Worm (Caenorhabditis elegans) whole organism, L3 larva: ENCODE data around the gene fbxa-138.

Experiments used
- R02D3.7 ChIP-seq: fragments of 150-350 bp; optimal IDR thresholded peaks from 2 replicates; lab custom pipeline; 2014; ENCODE audit warnings: missing biosample characterization, missing genetic modification characterization
- ZK546.5 ChIP-seq: sonication (generic microtip); optimal IDR thresholded peaks from 2 replicates; lab custom pipeline; 2017; ENCODE audit warnings: missing biosample characterization, missing genetic modification characterization
- aly-2 ChIP-seq: fragments of 150-350 bp; optimal IDR thresholded peaks from 2 replicates; lab custom pipeline; 2014; ENCODE audit warnings: missing biosample characterization, missing genetic modification characterization
- ama-1 ChIP-seq: fragments of 150-350 bp; optimal IDR thresholded peaks from 2 replicates; lab custom pipeline; 2018
- ceh-16 ChIP-seq: sonication (generic microtip); optimal IDR thresholded peaks from 2 replicates; lab custom pipeline; 2017; ENCODE audit warnings: missing biosample characterization, missing genetic modification characterization
- ceh-28 ChIP-seq: fragments of 150-350 bp; optimal IDR thresholded peaks from 2 replicates; lab custom pipeline; 2014; ENCODE audit warnings: missing biosample characterization, missing genetic modification reagents, missing genetic modification characterization
- ceh-82 ChIP-seq: fragments of 150-350 bp; optimal IDR thresholded peaks from 2 replicates; lab custom pipeline; 2014; ENCODE audit warnings: missing biosample characterization, missing genetic modification characterization
- ceh-9 ChIP-seq: sonication (generic microtip); optimal IDR thresholded peaks from 2 replicates; lab custom pipeline; 2018; ENCODE audit warnings: missing biosample characterization, missing genetic modification characterization
- daf-12 ChIP-seq: fragments of 150-350 bp; optimal IDR thresholded peaks from 2 replicates; lab custom pipeline; 2014; ENCODE audit warnings: missing biosample characterization, missing genetic modification reagents, missing genetic modification characterization
- egl-27 ChIP-seq: sonication (generic microtip); optimal IDR thresholded peaks from 4 replicates; lab custom pipeline; 2017; ENCODE audit warnings: missing biosample characterization, missing genetic modification reagents, missing genetic modification characterization
- egl-5 ChIP-seq: fragments of 150-350 bp; optimal IDR thresholded peaks from 2 replicates; lab custom pipeline; 2017; ENCODE audit warnings: missing biosample characterization, missing genetic modification reagents, missing genetic modification characterization, inconsistent platforms
- elt-1 ChIP-seq: fragments of 150-350 bp; optimal IDR thresholded peaks from 2 replicates; lab custom pipeline; 2014; ENCODE audit warnings: missing biosample characterization, missing genetic modification characterization
- elt-2 ChIP-seq: sonication (generic microtip); optimal IDR thresholded peaks from 2 replicates; lab custom pipeline; 2016; ENCODE audit warnings: missing genetic modification reagents, mild to moderate bottlenecking, missing genetic modification characterization, missing compliant biosample characterization
- elt-3 ChIP-seq, 3 experiments: fragments of 150-350 bp in 1 of 3; sonication (generic microtip) in 2 of 3; optimal IDR thresholded peaks; 2 replicates in 2 of 3; 4 replicates in 1 of 3; lab custom pipeline; 2014 to 2017; ENCODE audit warnings: missing biosample characterization in 3 of 3, missing genetic modification characterization in 3 of 3
- eor-1 ChIP-seq, 2 experiments: fragments of 150-350 bp; optimal IDR thresholded peaks; 2 replicates each; lab custom pipeline; 2014 to 2018; ENCODE audit warnings: missing biosample characterization in 2 of 2, missing genetic modification characterization in 2 of 2
- fkh-10 ChIP-seq: sonication (generic microtip); optimal IDR thresholded peaks from 2 replicates; lab custom pipeline; 2017; ENCODE audit warnings: missing biosample characterization, missing genetic modification reagents, missing genetic modification characterization
- fkh-2 ChIP-seq: fragments of 150-350 bp; optimal IDR thresholded peaks from 2 replicates; lab custom pipeline; 2014; ENCODE audit warnings: missing biosample characterization, missing genetic modification reagents, missing genetic modification characterization
- fos-1 ChIP-seq: fragments of 150-350 bp; optimal IDR thresholded peaks from 2 replicates; lab custom pipeline; 2014; ENCODE audit warnings: missing biosample characterization, missing genetic modification characterization
- hmg-11 ChIP-seq: sonication (generic microtip); optimal IDR thresholded peaks from 2 replicates; lab custom pipeline; 2016; ENCODE audit warnings: missing genetic modification characterization, missing compliant biosample characterization
- jun-1 ChIP-seq: fragments of 150-350 bp; optimal IDR thresholded peaks from 2 replicates; lab custom pipeline; 2014; ENCODE audit warnings: missing biosample characterization, missing genetic modification reagents, missing genetic modification characterization
- lin-15B ChIP-seq: fragments of 150-350 bp; optimal IDR thresholded peaks from 2 replicates; lab custom pipeline; 2014; ENCODE audit warnings: missing biosample characterization, missing genetic modification characterization
- lin-39 ChIP-seq: fragments of 150-350 bp; optimal IDR thresholded peaks from 2 replicates; lab custom pipeline; 2018; ENCODE audit warnings: missing biosample characterization, missing genetic modification reagents, missing genetic modification characterization
- lsy-12 ChIP-seq: sonication (generic microtip); optimal IDR thresholded peaks from 2 replicates; lab custom pipeline; 2016; ENCODE audit warnings: mild to moderate bottlenecking, missing genetic modification characterization, missing compliant biosample characterization
- mdl-1 ChIP-seq: fragments of 150-350 bp; optimal IDR thresholded peaks from 2 replicates; lab custom pipeline; 2014; ENCODE audit warnings: missing biosample characterization, missing genetic modification characterization
- mml-1 ChIP-seq: fragments of 150-350 bp; sonication (generic microtip); optimal IDR thresholded peaks from 3 replicates; lab custom pipeline; 2014; ENCODE audit warnings: missing biosample characterization, missing genetic modification characterization
- nfya-1 ChIP-seq: sonication (generic microtip); optimal IDR thresholded peaks from 2 replicates; lab custom pipeline; 2017; ENCODE audit warnings: missing genetic modification characterization, mild to moderate bottlenecking, missing compliant biosample characterization, antibody characterized with exemption, moderate library complexity; ENCODE audit not compliant: insufficient read depth
- nhr-11 ChIP-seq: fragments of 150-350 bp; optimal IDR thresholded peaks from 2 replicates; lab custom pipeline; 2014; ENCODE audit warnings: missing biosample characterization, missing genetic modification characterization
- nhr-12 ChIP-seq: fragments of 150-350 bp; optimal IDR thresholded peaks from 2 replicates; lab custom pipeline; 2014; ENCODE audit warnings: missing biosample characterization, missing genetic modification characterization
- nhr-23 ChIP-seq: fragments of 150-350 bp; optimal IDR thresholded peaks from 2 replicates; lab custom pipeline; 2014; ENCODE audit warnings: missing biosample characterization, missing genetic modification reagents, missing genetic modification characterization
- nhr-237 ChIP-seq: fragments of 150-350 bp; optimal IDR thresholded peaks from 2 replicates; lab custom pipeline; 2014; ENCODE audit warnings: missing biosample characterization, missing genetic modification characterization
- nhr-25 ChIP-seq: sonication (generic microtip); optimal IDR thresholded peaks from 2 replicates; lab custom pipeline; 2017; ENCODE audit warnings: missing biosample characterization, missing genetic modification characterization
- nhr-28 ChIP-seq: fragments of 150-350 bp; optimal IDR thresholded peaks from 2 replicates; lab custom pipeline; 2014; ENCODE audit warnings: missing biosample characterization, missing genetic modification characterization
- nhr-43 ChIP-seq: sonication (generic microtip); optimal IDR thresholded peaks from 2 replicates; lab custom pipeline; 2016; ENCODE audit warnings: mild to moderate bottlenecking, missing genetic modification characterization, missing compliant biosample characterization; ENCODE audit not compliant: poor library complexity, severe bottlenecking
- nhr-67 ChIP-seq: fragments of 150-350 bp; optimal IDR thresholded peaks from 2 replicates; lab custom pipeline; 2014; ENCODE audit warnings: missing biosample characterization, missing genetic modification characterization
- nhr-76 ChIP-seq: fragments of 150-350 bp; sonication (generic microtip); optimal IDR thresholded peaks from 5 replicates; lab custom pipeline; 2014; ENCODE audit warnings: missing biosample characterization, missing genetic modification characterization
- nhr-77 ChIP-seq: fragments of 150-350 bp; optimal IDR thresholded peaks from 2 replicates; lab custom pipeline; 2014; ENCODE audit warnings: missing biosample characterization, missing genetic modification characterization
- pha-4 ChIP-seq: fragments of 150-350 bp; optimal IDR thresholded peaks from 2 replicates; lab custom pipeline; 2014; ENCODE audit warnings: missing biosample characterization, missing genetic modification reagents, missing genetic modification characterization
- pqm-1 ChIP-seq: fragments of 150-350 bp; optimal IDR thresholded peaks from 2 replicates; lab custom pipeline; 2017; ENCODE audit warnings: missing biosample characterization, missing genetic modification characterization, inconsistent platforms
- sea-2 ChIP-seq: fragments of 150-350 bp; sonication (generic microtip); optimal IDR thresholded peaks from 4 replicates; lab custom pipeline; 2014; ENCODE audit warnings: missing biosample characterization, missing genetic modification reagents, missing genetic modification characterization
- skn-1 ChIP-seq: fragments of 150-350 bp; optimal IDR thresholded peaks from 2 replicates; lab custom pipeline; 2014; ENCODE audit warnings: missing biosample characterization, missing genetic modification characterization
- snpc-4 ChIP-seq: fragments of 150-350 bp; optimal IDR thresholded peaks from 2 replicates; lab custom pipeline; 2014; ENCODE audit warnings: missing biosample characterization, missing genetic modification characterization
- tbx-2 ChIP-seq: sonication (generic microtip); optimal IDR thresholded peaks from 2 replicates; lab custom pipeline; 2016; ENCODE audit warnings: mild to moderate bottlenecking, missing genetic modification characterization, missing compliant biosample characterization
- unc-39 ChIP-seq: sonication (generic microtip); optimal IDR thresholded peaks from 4 replicates; lab custom pipeline; 2017; ENCODE audit warnings: missing biosample characterization, missing genetic modification characterization
- unc-62 ChIP-seq: fragments of 150-350 bp; sonication (generic microtip); optimal IDR thresholded peaks from 4 replicates; lab custom pipeline; 2014; ENCODE audit warnings: missing biosample characterization, missing genetic modification reagents, missing genetic modification characterization
- zag-1 ChIP-seq: fragments of 150-350 bp; optimal IDR thresholded peaks from 2 replicates; lab custom pipeline; 2014; ENCODE audit warnings: missing biosample characterization, missing genetic modification characterization
- ztf-11 ChIP-seq: fragments of 150-350 bp; optimal IDR thresholded peaks from 2 replicates; lab custom pipeline; 2014; ENCODE audit warnings: missing biosample characterization, missing genetic modification characterization
- ztf-4 ChIP-seq: fragments of 150-350 bp; optimal IDR thresholded peaks from 2 replicates; lab custom pipeline; 2014; ENCODE audit warnings: missing biosample characterization, missing genetic modification characterization

fbxa-138 gene

DNA sequence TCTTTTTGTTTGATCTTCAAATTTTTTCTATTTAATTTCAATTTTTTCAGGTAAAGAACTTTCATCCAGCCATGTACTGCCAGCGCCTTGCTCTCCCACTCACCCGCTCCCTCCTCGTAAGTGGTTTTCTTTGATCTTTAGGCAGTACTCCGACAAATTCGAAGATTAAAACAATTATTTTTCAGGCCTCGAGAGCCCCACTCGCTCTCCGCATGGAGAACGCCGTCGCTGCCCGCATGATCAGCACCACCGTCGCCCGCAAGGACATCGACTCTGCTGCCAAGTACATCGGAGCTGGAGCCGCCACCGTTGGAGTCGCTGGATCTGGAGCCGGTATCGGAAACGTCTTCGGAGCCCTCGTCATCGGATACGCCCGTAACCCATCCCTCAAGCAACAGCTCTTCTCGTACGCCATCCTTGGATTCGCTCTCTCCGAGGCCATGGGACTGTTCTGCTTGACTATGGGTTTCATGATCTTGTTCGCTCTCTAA, 35.1 kb upstream of the fbxa-138 start, which contains the start of gene Y82E9BR.3:
Y82E9BR.3 (plus strand) TSS at position 51 of the 491 bp plus-strand sequence.
- no peak for TF ChIP-seq jun-1 (tag; lab: Kevin White, UChicago)
- no peak for TF ChIP-seq nfya-1 (tag; lab: Kevin White, UChicago)
- TF ChIP-seq nhr-43 (tag; lab: Kevin White, UChicago): no peak
- TF ChIP-seq fos-1 (tag; lab: Kevin White, UChicago): no peak
- no peak for TF ChIP-seq nhr-28
- no peak for TF ChIP-seq mdl-1 (tag; lab: Kevin White, UChicago)
- no peak for TF ChIP-seq hmg-11 (tag; lab: Kevin White, UChicago)
- TF ChIP-seq unc-39 (tag; lab: Kevin White, UChicago): no peak
- no peak for TF ChIP-seq daf-12 (tag; lab: Kevin White, UChicago)
- no peak for TF ChIP-seq R02D3.7 (tag; lab: Kevin White, UChicago)
- no peak for TF ChIP-seq nhr-77 (tag; lab: Kevin White, UChicago)
- TF ChIP-seq eor-1 (tag; optimal IDR thresholded peaks at IDR 0.05; lab: Kevin White, UChicago): no peak
- no peak for TF ChIP-seq ZK546.5
- TF ChIP-seq tbx-2 (tag; lab: Kevin White, UChicago): no peak
- TF ChIP-seq unc-62 (GFP tag; lab: Kevin White, UChicago): no peak
- no peak for TF ChIP-seq elt-1 (tag; lab: Kevin White, UChicago)

DNA sequence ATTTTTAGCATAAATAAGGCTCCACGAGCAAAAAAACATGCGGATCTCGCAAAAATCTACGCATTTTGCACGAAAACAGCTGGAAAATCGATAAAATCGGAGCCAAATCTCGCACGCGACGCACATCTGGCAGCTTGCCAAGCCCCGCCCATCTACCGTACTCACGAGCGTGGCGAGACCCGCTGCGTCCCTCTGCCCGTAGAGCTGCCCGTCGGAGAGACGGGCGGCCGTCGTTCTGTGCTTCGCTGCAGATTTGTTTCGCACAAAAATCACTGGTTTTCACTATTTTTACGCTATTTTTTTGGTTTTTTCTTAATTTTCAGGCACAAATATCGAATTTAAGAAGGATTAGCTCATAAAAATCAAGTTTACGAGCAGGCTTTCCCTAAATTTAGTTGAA, 34.7 kb upstream of the fbxa-138 start:
- TF ChIP-seq skn-1 (tag; lab: Kevin White, UChicago) (peak; percentile 30), elt-3 (tag; optimal IDR thresholded peaks at IDR 0.05; lab: Kevin White, UChicago) (peak in 1 of 3 experiments; percentile 58), zag-1 (tag; lab: Kevin White, UChicago) (no peak), lsy-12 (tag; lab: Kevin White, UChicago) (peak; percentile 90), ztf-4 (tag; lab: Kevin White, UChicago) (no peak), ama-1 (lab: Kevin White, UChicago) (peak; percentile 88), nhr-237 (tag; lab: Kevin White, UChicago) (no peak), fkh-2 (no peak), ceh-82 (tag; lab: Kevin White, UChicago) (peak; percentile 3), sea-2 (GFP tag; lab: Kevin White, UChicago) (no peak), lin-39 (tag; lab: Kevin White, UChicago) (peak; percentile 98), ceh-16 (peak; percentile 42), nhr-28 (no peak), ceh-28 (tag; lab: Kevin White, UChicago) (peak; percentile 82), R02D3.7 (tag; lab: Kevin White, UChicago) (peak; percentile 59), nhr-67 (tag; lab: Kevin White, UChicago) (no peak), unc-39 (tag; lab: Kevin White, UChicago) (no peak), daf-12 (tag; lab: Kevin White, UChicago) (no peak), eor-1 (tag; optimal IDR thresholded peaks at IDR 0.05; lab: Kevin White, UChicago) (no peak), nhr-12 (tag; lab: Kevin White, UChicago) (no peak), ceh-9 (no peak), nhr-43 (tag; lab: Kevin White, UChicago) (peak; percentile 60), elt-2 (tag; lab: Kevin White, UChicago) (peak; percentile 81), hmg-11 (tag; lab: Kevin White, UChicago) (peak; percentile 87), jun-1 (tag; lab: Kevin White, UChicago) (peak; percentile 73), elt-1 (tag; lab: Kevin White, UChicago) (peak; percentile 46), mdl-1 (tag; lab: Kevin White, UChicago) (peak; percentile 8), snpc-4 (peak; percentile 86), pha-4 (tag; lab: Kevin White, UChicago) (peak; percentile 94), egl-27 (tag; lab: Kevin White, UChicago) (peak; percentile 31), nhr-77 (tag; lab: Kevin White, UChicago) (no peak), nfya-1 (tag; lab: Kevin White, UChicago) (peak; percentile 99), egl-5 (tag; lab: Kevin White, UChicago) (peak; percentile 71), nhr-23 (tag; lab: Kevin White, UChicago) (peak; percentile 91), tbx-2 (tag; lab: Kevin White, UChicago) (peak; percentile 55), nhr-11 (peak; percentile 47), fos-1 (tag; lab: Kevin White, UChicago) (peak; percentile 66), nhr-76 (tag; lab: Kevin White, UChicago) (no peak), ZK546.5 (peak; percentile 86), nhr-25 (peak; percentile 94), fkh-10 (no peak), lin-15B (peak; percentile 94), unc-62 (GFP tag; lab: Kevin White, UChicago) (no peak), ztf-11 (tag; lab: Kevin White, UChicago) (no peak), aly-2 (tag; lab: Kevin White, UChicago) (no peak), mml-1 (tag; lab: Kevin White, UChicago) (no peak), pqm-1 (tag; lab: Kevin White, UChicago) (no peak)
